Worm (Caenorhabditis elegans): ENCODE measurements around the gene T28F3.11.

ce11 chrIV:17338920-17339510 is 47.5 kb upstream of the T28F3.11 start, which contains the start of gene C49C3.10:
- TF ChIP-seq F13C5.2 (tag; optimal IDR thresholded peaks at IDR 0.05) (no peak), flt-1 (GFP tag; IDR thresholded peaks at IDR 0.05) (no peak), ama-1 (optimal IDR thresholded peaks at IDR 0.05) (no peak), hmbx-1 (tag; optimal IDR thresholded peaks at IDR 0.05) (no peak)
